Worm (Caenorhabditis elegans): ENCODE data around the gene rpl-35.

rpl-35 gene

DNA sequence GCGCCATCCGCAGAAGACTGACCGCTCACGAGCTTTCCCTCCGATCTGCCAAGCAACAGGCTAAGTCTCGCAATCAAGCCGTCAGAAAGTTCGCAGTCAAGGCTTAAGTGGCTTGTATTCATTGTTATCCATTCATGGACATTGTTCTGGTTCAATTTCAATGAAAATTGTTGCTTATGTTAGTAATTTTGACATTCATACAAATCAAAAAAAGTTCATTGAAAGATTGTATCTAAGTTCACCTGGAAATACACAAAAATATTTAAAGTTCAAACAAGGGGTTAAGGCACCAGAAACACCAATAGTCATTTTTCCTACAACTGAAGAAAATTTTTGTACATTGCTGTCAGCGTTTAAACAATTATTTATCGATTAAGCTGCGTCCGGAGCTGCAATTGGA is 534 bp downstream of the rpl-35 start:
- TF ChIP-seq mab-9 (GFP tag; IDR thresholded peaks at IDR 0.05) (no peak), zag-1 (tag; optimal IDR thresholded peaks at IDR 0.05) (no peak), nhr-71 (tag; optimal IDR thresholded peaks at IDR 0.05) (no peak), unc-130 (tag; optimal IDR thresholded peaks at IDR 0.05) (no peak), snu-23 (GFP tag; optimal IDR thresholded peaks at IDR 0.05) (no peak), nhr-85 (tag) (peak; percentile 66)

- no peak for TF ChIP-seq pax-3 (tag; optimal IDR thresholded peaks at IDR 0.05)
- TF ChIP-seq fkh-10 (GFP tag; optimal IDR thresholded peaks at IDR 0.05), result no peak
- TF ChIP-seq nhr-20 (tag; optimal IDR thresholded peaks at IDR 0.05), result no peak
- no peak for TF ChIP-seq ztf-4 (tag; optimal IDR thresholded peaks at IDR 0.05)
- TF ChIP-seq hlh-4 (tag; optimal IDR thresholded peaks at IDR 0.05), result no peak
Measured at ce11 chrIII:7857142-7857541, 2.2 kb downstream of the rpl-35 start, which contains the start of gene tag-307. tag-307 (minus strand) TSS chrIII:7857242.

DNA sequence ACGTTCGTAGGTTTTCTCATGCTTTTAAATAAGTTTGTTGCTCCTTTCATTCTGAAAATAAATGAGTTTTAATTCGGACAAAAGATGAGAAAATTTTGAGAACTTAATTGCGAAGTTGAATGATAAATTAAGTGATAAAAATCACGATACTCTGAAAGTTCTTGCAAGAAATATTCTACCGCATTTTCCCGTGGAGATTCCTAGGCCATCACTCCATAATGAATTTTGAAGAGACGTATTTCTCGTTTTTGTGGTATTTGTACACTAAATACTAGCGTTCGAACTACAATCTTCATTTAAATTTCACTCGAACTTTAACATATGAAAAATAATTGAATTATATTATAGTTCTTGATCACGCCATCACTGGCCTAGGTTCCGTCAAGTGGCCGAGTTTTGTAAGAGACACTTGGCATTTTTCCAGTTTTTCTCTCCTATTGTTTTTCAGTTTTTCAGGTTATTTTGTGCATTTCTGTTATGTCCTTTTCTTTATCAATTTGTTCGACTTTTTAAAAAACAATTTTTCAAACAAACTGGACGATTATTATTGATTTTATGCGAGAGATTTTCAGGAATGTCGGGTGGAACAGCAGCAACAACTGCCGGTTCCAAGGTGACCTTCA is 3.6 kb downstream of the rpl-35 start, which contains the start of the genes coq-5 and ufm-1:
Gene coq-5 (minus strand): TSS at position 51 of the 623 bp plus-strand sequence.
Gene ufm-1 (plus strand): TSS at position 573 of the 623 bp plus-strand sequence.
- TF ChIP-seq nhr-237 (tag; optimal IDR thresholded peaks at IDR 0.05), result no peak
- peak; percentile 31 for TF ChIP-seq fkh-8 (tag; optimal IDR thresholded peaks at IDR 0.05)
- TF ChIP-seq fkh-4 (tag; optimal IDR thresholded peaks at IDR 0.05; ENCODE audit: borderline replicate concordance), result peak; percentile 53
- peak; percentile 87 for TF ChIP-seq ceh-90 (tag; optimal IDR thresholded peaks at IDR 0.05)
- peak; percentile 8 for TF ChIP-seq pag-3 (tag; optimal IDR thresholded peaks at IDR 0.05; ENCODE audit: borderline replicate concordance, insufficient read depth)
- TF ChIP-seq dpl-1 (GFP tag; optimal IDR thresholded peaks at IDR 0.05), result peak; percentile 7 to 42 (median 36)
- no peak for TF ChIP-seq mef-2 (tag; optimal IDR thresholded peaks at IDR 0.05)
- TF ChIP-seq efl-3 (GFP tag; optimal IDR thresholded peaks at IDR 0.05), result no peak
- peak; percentile 10; the same call in 1 of the 2 replicates for TF ChIP-seq isw-1 (GFP tag; IDR thresholded peaks at IDR 0.05)
- no peak for TF ChIP-seq C16A3.4 (tag; optimal IDR thresholded peaks at IDR 0.05)
- TF ChIP-seq ceh-88 (GFP tag; IDR thresholded peaks at IDR 0.05), result no peak
- no peak for TF ChIP-seq ceh-8 (GFP tag; optimal IDR thresholded peaks at IDR 0.05)
- TF ChIP-seq ceh-63 (GFP tag; optimal IDR thresholded peaks at IDR 0.05), result no peak
- TF ChIP-seq zip-4 (GFP tag; optimal IDR thresholded peaks at IDR 0.05), result no peak
- TF ChIP-seq lin-35 (GFP tag; optimal IDR thresholded peaks at IDR 0.05), result peak in 1 of 2 experiments; percentile 12
- TF ChIP-seq egl-13 (tag; optimal IDR thresholded peaks at IDR 0.05), result peak; percentile 8
- peak in 1 of 2 experiments; percentile 55 for TF ChIP-seq ztf-11 (tag; optimal IDR thresholded peaks at IDR 0.05)
- TF ChIP-seq ceh-82 (tag; optimal IDR thresholded peaks at IDR 0.05), result no peak
- TF ChIP-seq efl-1 (optimal IDR thresholded peaks at IDR 0.05), result peak in 1 of 2 experiments; percentile 42
- peak; percentile 31 to 90 for TF ChIP-seq efl-1 (GFP tag; optimal IDR thresholded peaks at IDR 0.05 in 1 of 2)
- peak; percentile 27 for TF ChIP-seq nhr-20 (tag; optimal IDR thresholded peaks at IDR 0.05)
- TF ChIP-seq mdl-1 (tag; optimal IDR thresholded peaks at IDR 0.05), result no peak
- no peak for TF ChIP-seq sox-4 (tag; optimal IDR thresholded peaks at IDR 0.05)
- TF ChIP-seq nhr-90 (tag; optimal IDR thresholded peaks at IDR 0.05; ENCODE audit: poor library complexity), result peak; percentile 52
- TF ChIP-seq mab-9 (GFP tag; IDR thresholded peaks at IDR 0.05), result no peak
- no peak for TF ChIP-seq egl-27 (tag; optimal IDR thresholded peaks at IDR 0.05)
- peak; percentile 7 for TF ChIP-seq xbp-1 (tag; optimal IDR thresholded peaks at IDR 0.05)
- peak; percentile 52 for TF ChIP-seq nhr-47 (tag; optimal IDR thresholded peaks at IDR 0.05)
- TF ChIP-seq dsc-1 (tag; optimal IDR thresholded peaks at IDR 0.05), result peak; percentile 13
- peak; percentile 35 to 54 for TF ChIP-seq lsy-2 (tag; optimal IDR thresholded peaks at IDR 0.05)
- TF ChIP-seq nhr-19 (GFP tag; conservative IDR thresholded peaks at IDR 0.05), result no peak
- TF ChIP-seq unc-62 (GFP tag; optimal IDR thresholded peaks at IDR 0.05), result no peak
- TF ChIP-seq skn-1 (tag; optimal IDR thresholded peaks at IDR 0.05), result no peak
- TF ChIP-seq unc-30 (tag; optimal IDR thresholded peaks at IDR 0.05), result no peak
- TF ChIP-seq irx-1 (tag; optimal IDR thresholded peaks at IDR 0.05), result peak; percentile 74
- TF ChIP-seq mep-1 (tag; optimal IDR thresholded peaks at IDR 0.05), result peak; percentile 23
- peak; percentile 47 for TF ChIP-seq lin-14 (GFP tag; optimal IDR thresholded peaks at IDR 0.05)
- peak; percentile 26 for TF ChIP-seq snu-23 (GFP tag; optimal IDR thresholded peaks at IDR 0.05)
- no peak for TF ChIP-seq aha-1 (tag; optimal IDR thresholded peaks at IDR 0.05)
- no peak for TF ChIP-seq sptf-1 (tag; optimal IDR thresholded peaks at IDR 0.05)

Data from whole organism, L1 larva.